Worm (Caenorhabditis elegans) whole organism, L3 larva: ENCODE data around the gene mdt-11.

Experiments
- R02D3.7 ChIP-seq: fragments of 150-350 bp; optimal IDR thresholded peaks from 2 replicates; lab custom pipeline; 2014; ENCODE audit warnings: missing biosample characterization, missing genetic modification characterization
- ZK546.5 ChIP-seq: sonication (generic microtip); optimal IDR thresholded peaks from 2 replicates; lab custom pipeline; 2017; ENCODE audit warnings: missing biosample characterization, missing genetic modification characterization
- aly-2 ChIP-seq: fragments of 150-350 bp; optimal IDR thresholded peaks from 2 replicates; lab custom pipeline; 2014; ENCODE audit warnings: missing biosample characterization, missing genetic modification characterization
- ama-1 ChIP-seq: fragments of 150-350 bp; optimal IDR thresholded peaks from 2 replicates; lab custom pipeline; 2018
- ceh-16 ChIP-seq: sonication (generic microtip); optimal IDR thresholded peaks from 2 replicates; lab custom pipeline; 2017; ENCODE audit warnings: missing biosample characterization, missing genetic modification characterization
- ceh-28 ChIP-seq: fragments of 150-350 bp; optimal IDR thresholded peaks from 2 replicates; lab custom pipeline; 2014; ENCODE audit warnings: missing biosample characterization, missing genetic modification reagents, missing genetic modification characterization
- ceh-82 ChIP-seq: fragments of 150-350 bp; optimal IDR thresholded peaks from 2 replicates; lab custom pipeline; 2014; ENCODE audit warnings: missing biosample characterization, missing genetic modification characterization
- ceh-9 ChIP-seq: sonication (generic microtip); optimal IDR thresholded peaks from 2 replicates; lab custom pipeline; 2018; ENCODE audit warnings: missing biosample characterization, missing genetic modification characterization
- daf-12 ChIP-seq: fragments of 150-350 bp; optimal IDR thresholded peaks from 2 replicates; lab custom pipeline; 2014; ENCODE audit warnings: missing biosample characterization, missing genetic modification reagents, missing genetic modification characterization
- egl-27 ChIP-seq: sonication (generic microtip); optimal IDR thresholded peaks from 4 replicates; lab custom pipeline; 2017; ENCODE audit warnings: missing biosample characterization, missing genetic modification reagents, missing genetic modification characterization
- egl-5 ChIP-seq: fragments of 150-350 bp; optimal IDR thresholded peaks from 2 replicates; lab custom pipeline; 2017; ENCODE audit warnings: missing biosample characterization, missing genetic modification reagents, missing genetic modification characterization, inconsistent platforms
- elt-1 ChIP-seq: fragments of 150-350 bp; optimal IDR thresholded peaks from 2 replicates; lab custom pipeline; 2014; ENCODE audit warnings: missing biosample characterization, missing genetic modification characterization
- elt-2 ChIP-seq: sonication (generic microtip); optimal IDR thresholded peaks from 2 replicates; lab custom pipeline; 2016; ENCODE audit warnings: missing genetic modification reagents, mild to moderate bottlenecking, missing genetic modification characterization, missing compliant biosample characterization
- elt-3 ChIP-seq, 3 experiments: fragments of 150-350 bp in 1 of 3; sonication (generic microtip) in 2 of 3; optimal IDR thresholded peaks; 2 replicates in 2 of 3; 4 replicates in 1 of 3; lab custom pipeline; 2014 to 2017; ENCODE audit warnings: missing biosample characterization in 3 of 3, missing genetic modification characterization in 3 of 3
- eor-1 ChIP-seq, 2 experiments: fragments of 150-350 bp; optimal IDR thresholded peaks; 2 replicates each; lab custom pipeline; 2014 to 2018; ENCODE audit warnings: missing biosample characterization in 2 of 2, missing genetic modification characterization in 2 of 2
- fkh-10 ChIP-seq: sonication (generic microtip); optimal IDR thresholded peaks from 2 replicates; lab custom pipeline; 2017; ENCODE audit warnings: missing biosample characterization, missing genetic modification reagents, missing genetic modification characterization
- fkh-2 ChIP-seq: fragments of 150-350 bp; optimal IDR thresholded peaks from 2 replicates; lab custom pipeline; 2014; ENCODE audit warnings: missing biosample characterization, missing genetic modification reagents, missing genetic modification characterization
- fos-1 ChIP-seq: fragments of 150-350 bp; optimal IDR thresholded peaks from 2 replicates; lab custom pipeline; 2014; ENCODE audit warnings: missing biosample characterization, missing genetic modification characterization
- hmg-11 ChIP-seq: sonication (generic microtip); optimal IDR thresholded peaks from 2 replicates; lab custom pipeline; 2016; ENCODE audit warnings: missing genetic modification characterization, missing compliant biosample characterization
- jun-1 ChIP-seq: fragments of 150-350 bp; optimal IDR thresholded peaks from 2 replicates; lab custom pipeline; 2014; ENCODE audit warnings: missing biosample characterization, missing genetic modification reagents, missing genetic modification characterization
- lin-15B ChIP-seq: fragments of 150-350 bp; optimal IDR thresholded peaks from 2 replicates; lab custom pipeline; 2014; ENCODE audit warnings: missing biosample characterization, missing genetic modification characterization
- lin-39 ChIP-seq: fragments of 150-350 bp; optimal IDR thresholded peaks from 2 replicates; lab custom pipeline; 2018; ENCODE audit warnings: missing biosample characterization, missing genetic modification reagents, missing genetic modification characterization
- lsy-12 ChIP-seq: sonication (generic microtip); optimal IDR thresholded peaks from 2 replicates; lab custom pipeline; 2016; ENCODE audit warnings: mild to moderate bottlenecking, missing genetic modification characterization, missing compliant biosample characterization
- mdl-1 ChIP-seq: fragments of 150-350 bp; optimal IDR thresholded peaks from 2 replicates; lab custom pipeline; 2014; ENCODE audit warnings: missing biosample characterization, missing genetic modification characterization
- mml-1 ChIP-seq: fragments of 150-350 bp; sonication (generic microtip); optimal IDR thresholded peaks from 3 replicates; lab custom pipeline; 2014; ENCODE audit warnings: missing biosample characterization, missing genetic modification characterization
- nfya-1 ChIP-seq: sonication (generic microtip); optimal IDR thresholded peaks from 2 replicates; lab custom pipeline; 2017; ENCODE audit warnings: missing genetic modification characterization, mild to moderate bottlenecking, missing compliant biosample characterization, antibody characterized with exemption, moderate library complexity; ENCODE audit not compliant: insufficient read depth
- nhr-11 ChIP-seq: fragments of 150-350 bp; optimal IDR thresholded peaks from 2 replicates; lab custom pipeline; 2014; ENCODE audit warnings: missing biosample characterization, missing genetic modification characterization
- nhr-12 ChIP-seq: fragments of 150-350 bp; optimal IDR thresholded peaks from 2 replicates; lab custom pipeline; 2014; ENCODE audit warnings: missing biosample characterization, missing genetic modification characterization
- nhr-23 ChIP-seq: fragments of 150-350 bp; optimal IDR thresholded peaks from 2 replicates; lab custom pipeline; 2014; ENCODE audit warnings: missing biosample characterization, missing genetic modification reagents, missing genetic modification characterization
- nhr-237 ChIP-seq: fragments of 150-350 bp; optimal IDR thresholded peaks from 2 replicates; lab custom pipeline; 2014; ENCODE audit warnings: missing biosample characterization, missing genetic modification characterization
- nhr-25 ChIP-seq: sonication (generic microtip); optimal IDR thresholded peaks from 2 replicates; lab custom pipeline; 2017; ENCODE audit warnings: missing biosample characterization, missing genetic modification characterization
- nhr-28 ChIP-seq: fragments of 150-350 bp; optimal IDR thresholded peaks from 2 replicates; lab custom pipeline; 2014; ENCODE audit warnings: missing biosample characterization, missing genetic modification characterization
- nhr-43 ChIP-seq: sonication (generic microtip); optimal IDR thresholded peaks from 2 replicates; lab custom pipeline; 2016; ENCODE audit warnings: mild to moderate bottlenecking, missing genetic modification characterization, missing compliant biosample characterization; ENCODE audit not compliant: poor library complexity, severe bottlenecking
- nhr-67 ChIP-seq: fragments of 150-350 bp; optimal IDR thresholded peaks from 2 replicates; lab custom pipeline; 2014; ENCODE audit warnings: missing biosample characterization, missing genetic modification characterization
- nhr-76 ChIP-seq: fragments of 150-350 bp; sonication (generic microtip); optimal IDR thresholded peaks from 5 replicates; lab custom pipeline; 2014; ENCODE audit warnings: missing biosample characterization, missing genetic modification characterization
- nhr-77 ChIP-seq: fragments of 150-350 bp; optimal IDR thresholded peaks from 2 replicates; lab custom pipeline; 2014; ENCODE audit warnings: missing biosample characterization, missing genetic modification characterization
- pha-4 ChIP-seq: fragments of 150-350 bp; optimal IDR thresholded peaks from 2 replicates; lab custom pipeline; 2014; ENCODE audit warnings: missing biosample characterization, missing genetic modification reagents, missing genetic modification characterization
- pqm-1 ChIP-seq: fragments of 150-350 bp; optimal IDR thresholded peaks from 2 replicates; lab custom pipeline; 2017; ENCODE audit warnings: missing biosample characterization, missing genetic modification characterization, inconsistent platforms
- sea-2 ChIP-seq: fragments of 150-350 bp; sonication (generic microtip); optimal IDR thresholded peaks from 4 replicates; lab custom pipeline; 2014; ENCODE audit warnings: missing biosample characterization, missing genetic modification reagents, missing genetic modification characterization
- skn-1 ChIP-seq: fragments of 150-350 bp; optimal IDR thresholded peaks from 2 replicates; lab custom pipeline; 2014; ENCODE audit warnings: missing biosample characterization, missing genetic modification characterization
- snpc-4 ChIP-seq: fragments of 150-350 bp; optimal IDR thresholded peaks from 2 replicates; lab custom pipeline; 2014; ENCODE audit warnings: missing biosample characterization, missing genetic modification characterization
- tbx-2 ChIP-seq: sonication (generic microtip); optimal IDR thresholded peaks from 2 replicates; lab custom pipeline; 2016; ENCODE audit warnings: mild to moderate bottlenecking, missing genetic modification characterization, missing compliant biosample characterization
- unc-39 ChIP-seq: sonication (generic microtip); optimal IDR thresholded peaks from 4 replicates; lab custom pipeline; 2017; ENCODE audit warnings: missing biosample characterization, missing genetic modification characterization
- unc-62 ChIP-seq: fragments of 150-350 bp; sonication (generic microtip); optimal IDR thresholded peaks from 4 replicates; lab custom pipeline; 2014; ENCODE audit warnings: missing biosample characterization, missing genetic modification reagents, missing genetic modification characterization
- zag-1 ChIP-seq: fragments of 150-350 bp; optimal IDR thresholded peaks from 2 replicates; lab custom pipeline; 2014; ENCODE audit warnings: missing biosample characterization, missing genetic modification characterization
- ztf-11 ChIP-seq: fragments of 150-350 bp; optimal IDR thresholded peaks from 2 replicates; lab custom pipeline; 2014; ENCODE audit warnings: missing biosample characterization, missing genetic modification characterization
- ztf-4 ChIP-seq: fragments of 150-350 bp; optimal IDR thresholded peaks from 2 replicates; lab custom pipeline; 2014; ENCODE audit warnings: missing biosample characterization, missing genetic modification characterization

Gene mdt-11

ce11 chrIII:5013915-5014346, 7.1 kb upstream of the mdt-11 start (continued):
- TF ChIP-seq egl-5 (tag; lab: Kevin White, UChicago) (peak; percentile 26), unc-62 (GFP tag; lab: Kevin White, UChicago) (peak; percentile 51), elt-1 (tag; lab: Kevin White, UChicago) (peak; percentile 63), eor-1 (tag; optimal IDR thresholded peaks at IDR 0.05; lab: Kevin White, UChicago) (no peak), ZK546.5 (tag; lab: Kevin White, UChicago) (no peak), snpc-4 (peak; percentile 74)

- no peak for TF ChIP-seq elt-2
- TF ChIP-seq elt-3 (tag; optimal IDR thresholded peaks at IDR 0.05; lab: Kevin White, UChicago) = no peak
- no peak for TF ChIP-seq eor-1 (tag; optimal IDR thresholded peaks at IDR 0.05; lab: Kevin White, UChicago)
Measured at ce11 chrIII:5017550-5017949, 3.5 kb upstream of the mdt-11 start, which contains the start of gene larp-1. Gene larp-1 (minus strand): TSS chrIII:5017650.

ce11 chrIII:5018116-5018689, 2.8 kb upstream of the mdt-11 start, which contains the start of gene wip-1:
Gene wip-1 (plus strand): TSS chrIII:5018639.
- TF ChIP-seq ztf-11 (tag; lab: Kevin White, UChicago) = no peak
- peak; percentile 60 for TF ChIP-seq unc-62 (GFP tag; lab: Kevin White, UChicago)
- TF ChIP-seq tbx-2 (tag; lab: Kevin White, UChicago) = peak; percentile 95
- peak; percentile 97 for TF ChIP-seq nhr-43 (tag; lab: Kevin White, UChicago)
- peak; percentile 95 for TF ChIP-seq lin-15B
- peak; percentile 98 for TF ChIP-seq lsy-12 (tag; lab: Kevin White, UChicago)
- peak; percentile 73 for TF ChIP-seq elt-1 (tag; lab: Kevin White, UChicago)
- peak; percentile 5 to 73 (median 6) for TF ChIP-seq elt-3 (tag; optimal IDR thresholded peaks at IDR 0.05; lab: Kevin White, UChicago)
- no peak for TF ChIP-seq eor-1 (tag; optimal IDR thresholded peaks at IDR 0.05; lab: Kevin White, UChicago)
- peak; percentile 98 for TF ChIP-seq hmg-11 (tag; lab: Kevin White, UChicago)
- peak; percentile 68 for TF ChIP-seq ceh-16 (tag; lab: Kevin White, UChicago)
- TF ChIP-seq snpc-4 = peak; percentile 95
- TF ChIP-seq nhr-76 = peak; percentile 40
- TF ChIP-seq egl-27 (tag; lab: Kevin White, UChicago) = peak; percentile 95
- peak; percentile 97 for TF ChIP-seq jun-1 (tag; lab: Kevin White, UChicago)
- TF ChIP-seq ceh-82 = peak; percentile 87
- peak; percentile 99 for TF ChIP-seq nhr-23 (tag; lab: Kevin White, UChicago)
- peak; percentile 82 for TF ChIP-seq fos-1
- TF ChIP-seq unc-39 (tag; lab: Kevin White, UChicago) = no peak
- TF ChIP-seq zag-1 = peak; percentile 29
- peak; percentile 86 for TF ChIP-seq R02D3.7 (tag; lab: Kevin White, UChicago)
- peak; percentile 97 for TF ChIP-seq nfya-1 (tag; lab: Kevin White, UChicago)
- peak; percentile 49 for TF ChIP-seq nhr-28 (tag; lab: Kevin White, UChicago)
- TF ChIP-seq pha-4 = peak; percentile 100
- TF ChIP-seq sea-2 (GFP tag; lab: Kevin White, UChicago) = no peak
- TF ChIP-seq ama-1 (lab: Kevin White, UChicago) = peak; percentile 77
- peak; percentile 96 for TF ChIP-seq skn-1 (tag; lab: Kevin White, UChicago)
- TF ChIP-seq mdl-1 = peak; percentile 61
- no peak for TF ChIP-seq fkh-2
- peak; percentile 97 for TF ChIP-seq lin-39
- peak; percentile 2 for TF ChIP-seq daf-12 (tag; lab: Kevin White, UChicago)
- TF ChIP-seq ceh-9 = no peak
- TF ChIP-seq fkh-10 = peak; percentile 91
- TF ChIP-seq mml-1 (tag; lab: Kevin White, UChicago) = no peak
- peak; percentile 93 for TF ChIP-seq elt-2
- peak; percentile 91 for TF ChIP-seq nhr-11 (tag; lab: Kevin White, UChicago)
- TF ChIP-seq nhr-237 (tag; lab: Kevin White, UChicago) = no peak
- peak; percentile 100 for TF ChIP-seq nhr-25 (tag; lab: Kevin White, UChicago)
- TF ChIP-seq ceh-28 (tag; lab: Kevin White, UChicago) = peak; percentile 93
- TF ChIP-seq nhr-77 (tag; lab: Kevin White, UChicago) = peak; percentile 88
- peak; percentile 60 for TF ChIP-seq ZK546.5 (tag; lab: Kevin White, UChicago)
- peak; percentile 83 for TF ChIP-seq ztf-4 (tag; lab: Kevin White, UChicago)
- TF ChIP-seq pqm-1 (tag; lab: Kevin White, UChicago) = peak; percentile 90
- no peak for TF ChIP-seq nhr-67
- no peak for TF ChIP-seq nhr-12 (tag; lab: Kevin White, UChicago)
- TF ChIP-seq aly-2 (tag; lab: Kevin White, UChicago) = peak; percentile 62
- TF ChIP-seq egl-5 (tag; lab: Kevin White, UChicago) = peak; percentile 92
